Fruit fly (Drosophila melanogaster) whole organism, adult: ENCODE results near the gene Smyd3.
A peak's percentile ranks its signal among the peaks of the same experiment; 100 is the strongest.

Source experiments
- CG11617 ChIP-seq: fragments of 200-800 bp; sonication (Bioruptor generic); optimal IDR thresholded peaks from 2 replicates; lab custom pipeline; 2017; ENCODE audit warnings: mild to moderate bottlenecking, missing biosample characterization, missing genetic modification reagents, missing genetic modification characterization
- CG12768 ChIP-seq: fragments of 200-800 bp; sonication (Bioruptor generic); optimal IDR thresholded peaks from 2 replicates; lab custom pipeline; 2017; ENCODE audit warnings: missing biosample characterization, missing genetic modification characterization, mild to moderate bottlenecking, moderate library complexity, missing genetic modification reagents
- CG14711 ChIP-seq: fragments of 200-800 bp; sonication (Bioruptor generic); optimal IDR thresholded peaks from 2 replicates; lab custom pipeline; 2018; ENCODE audit warnings: missing biosample characterization, mild to moderate bottlenecking, missing genetic modification characterization, moderate library complexity
- CG1620 ChIP-seq: fragments of 200-800 bp; sonication (Bioruptor generic); optimal IDR thresholded peaks from 2 replicates; lab custom pipeline; 2016; ENCODE audit warnings: missing biosample characterization, missing genetic modification characterization
- CG33017 ChIP-seq: fragments of 200-800 bp; sonication (Bioruptor generic); optimal IDR thresholded peaks from 2 replicates; lab custom pipeline; 2018; ENCODE audit warnings: missing biosample characterization, mild to moderate bottlenecking, missing genetic modification characterization, moderate library complexity
- CG5204 ChIP-seq: fragments of 200-800 bp; sonication (Bioruptor generic); optimal IDR thresholded peaks from 2 replicates; lab custom pipeline; 2016; ENCODE audit warnings: missing biosample characterization, missing genetic modification characterization
- CG7045 ChIP-seq: fragments of 200-800 bp; sonication (Bioruptor generic); optimal IDR thresholded peaks from 2 replicates; lab custom pipeline; 2017; ENCODE audit warnings: missing biosample characterization, mild to moderate bottlenecking, missing genetic modification characterization
- CG7101 ChIP-seq: fragments of 200-800 bp; sonication (Bioruptor generic); optimal IDR thresholded peaks from 2 replicates; lab custom pipeline; 2018; ENCODE audit warnings: missing biosample characterization, mild to moderate bottlenecking, missing genetic modification characterization, moderate library complexity
- Clk ChIP-seq: fragments of 200-800 bp; sonication (Bioruptor generic); optimal IDR thresholded peaks from 2 replicates; lab custom pipeline; 2017; ENCODE audit warnings: missing biosample characterization, missing genetic modification characterization
- Crg-1 ChIP-seq: fragments of 200-800 bp; sonication (Bioruptor generic); optimal IDR thresholded peaks from 2 replicates; lab custom pipeline; 2016; ENCODE audit warnings: missing biosample characterization, missing genetic modification characterization
- Hr96 ChIP-seq: fragments of 200-800 bp; sonication (Bioruptor generic); optimal IDR thresholded peaks from 2 replicates; lab custom pipeline; 2016; ENCODE audit warnings: missing biosample characterization, missing genetic modification characterization
- Mnt ChIP-seq: fragments of 200-800 bp; sonication (Bioruptor generic); optimal IDR thresholded peaks from 2 replicates; lab custom pipeline; 2016; ENCODE audit warnings: missing biosample characterization, mild to moderate bottlenecking, missing genetic modification characterization
- bab1 ChIP-seq: fragments of 200-800 bp; sonication (Bioruptor generic); optimal IDR thresholded peaks from 3 replicates; lab custom pipeline; 2019; ENCODE audit warnings: missing biosample characterization, mild to moderate bottlenecking, missing genetic modification characterization, moderate library complexity
- cic ChIP-seq: fragments of 200-800 bp; sonication (Bioruptor generic); optimal IDR thresholded peaks from 2 replicates; lab custom pipeline; 2017; ENCODE audit warnings: missing biosample characterization, mild to moderate bottlenecking, missing genetic modification characterization, moderate library complexity
- cnc ChIP-seq, 2 experiments: fragments of >200 bp; optimal IDR thresholded peaks; 2 replicates each; lab custom pipeline; 2017
- kay ChIP-seq: fragments of 200-800 bp; sonication (Bioruptor generic); peaks from one replicate; lab custom pipeline; 2016; ENCODE audit warnings: missing biosample characterization, missing genetic modification characterization, borderline replicate concordance
- ovo ChIP-seq: fragments of 200-800 bp; sonication (Bioruptor generic); optimal IDR thresholded peaks from 2 replicates; lab custom pipeline; 2016; ENCODE audit warnings: missing biosample characterization, missing genetic modification characterization
- pad ChIP-seq: fragments of 200-800 bp; sonication (Bioruptor generic); optimal IDR thresholded peaks from 3 replicates; lab custom pipeline; 2017; ENCODE audit warnings: missing biosample characterization, missing genetic modification characterization, mild to moderate bottlenecking, moderate library complexity, missing genetic modification reagents
- tj ChIP-seq: fragments of 200-800 bp; sonication (Bioruptor generic); optimal IDR thresholded peaks from 3 replicates; lab custom pipeline; 2017; ENCODE audit warnings: missing biosample characterization, mild to moderate bottlenecking, missing genetic modification characterization, moderate library complexity
- toe ChIP-seq: fragments of 200-800 bp; sonication (Bioruptor generic); optimal IDR thresholded peaks from 2 replicates; lab custom pipeline; 2016; ENCODE audit warnings: missing biosample characterization, missing genetic modification characterization

The Smyd3 gene

dm6 chrX:2581793-2582503 is 26.7 kb downstream of the Smyd3 start:
- no peak for TF ChIP-seq Hr96 (GFP tag; lab: Kevin White, UChicago)
- TF ChIP-seq pad (GFP tag; lab: Kevin White, UChicago): no peak
- TF ChIP-seq CG7045 (GFP tag; lab: Kevin White, UChicago): no peak
- TF ChIP-seq CG5204 (GFP tag; lab: Kevin White, UChicago): peak; percentile 37
- no peak for TF ChIP-seq Crg-1
- TF ChIP-seq toe (GFP tag; lab: Kevin White, UChicago): peak; percentile 33
- no peak for TF ChIP-seq ovo
- no peak for TF ChIP-seq kay (GFP tag; lab: Kevin White, UChicago)

DNA sequence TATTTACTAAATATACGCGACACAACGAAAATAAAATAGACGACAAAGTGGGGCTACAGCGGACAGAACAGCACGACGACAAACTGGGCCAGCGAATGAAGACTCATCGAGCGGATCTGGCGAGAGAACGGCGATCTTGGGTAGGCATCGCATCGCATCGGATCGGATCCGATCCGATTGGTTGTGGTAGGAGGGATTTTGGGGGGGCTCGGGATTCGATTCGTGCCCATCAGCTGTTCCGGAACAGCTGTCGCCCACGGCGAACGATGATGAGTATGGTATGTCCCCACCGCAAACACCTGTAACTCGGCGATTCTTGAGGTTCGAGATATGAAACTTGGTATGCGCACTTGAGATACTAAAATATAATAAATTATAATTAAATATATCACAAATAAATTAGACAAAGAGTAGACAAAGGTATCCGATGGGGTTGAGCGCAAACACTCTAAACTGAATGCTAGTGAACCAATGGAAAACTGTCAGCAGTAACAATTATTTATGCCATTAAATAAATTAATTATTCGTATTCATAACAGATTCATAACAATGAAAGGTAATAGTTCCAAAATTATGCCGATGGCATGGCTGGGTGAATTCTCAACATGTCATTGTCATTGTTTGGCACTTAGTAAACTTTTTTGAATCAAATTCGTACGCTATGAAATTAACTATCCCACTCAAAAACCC is 28.2 kb downstream of the Smyd3 start, which contains the start of the genes Vha36-3 and AANATL7:
TSS of gene Vha36-3 (minus strand) at position 242 of the 690 bp plus-strand sequence.
TSS of gene AANATL7 (plus strand) at position 640 of the 690 bp plus-strand sequence.
- TF ChIP-seq ovo (no peak), cic (GFP tag; lab: Kevin White, UChicago) (no peak), bab1 (GFP tag; lab: Kevin White, UChicago) (no peak), cnc (optimal IDR thresholded peaks at IDR 0.05; lab: Kevin White, UChicago) (no peak), tj (no peak), Mnt (GFP tag; lab: Kevin White, UChicago) (no peak), CG5204 (GFP tag; lab: Kevin White, UChicago) (no peak), CG12768 (GFP tag; lab: Kevin White, UChicago) (no peak), CG7101 (tag; lab: Kevin White, UChicago) (no peak), Crg-1 (no peak), pad (GFP tag; lab: Kevin White, UChicago) (no peak), CG1620 (GFP tag; lab: Kevin White, UChicago) (no peak), toe (GFP tag; lab: Kevin White, UChicago) (no peak), CG7045 (GFP tag; lab: Kevin White, UChicago) (no peak), Clk (GFP tag; lab: Kevin White, UChicago) (no peak), CG14711 (tag; lab: Kevin White, UChicago) (no peak), kay (GFP tag; lab: Kevin White, UChicago) (no peak), CG33017 (no peak), CG11617 (GFP tag; lab: Kevin White, UChicago) (no peak)
